Fruit fly (Drosophila melanogaster) whole organism, embryonic: ENCODE measurements around the gene Prp39.

Experiments used
- Aef1 ChIP-seq: fragments of 200-800 bp; sonication (Bioruptor generic); IDR thresholded peaks from 3 replicates; pipeline ENCODE4 v1.3.6; 2022; ENCODE audit warnings: missing biosample characterization, missing genetic modification characterization
- Atf3 ChIP-seq: fragments of 200-800 bp; sonication (Bioruptor generic); optimal IDR thresholded peaks from 3 replicates; lab custom pipeline; 2016; ENCODE audit warnings: missing biosample characterization, missing genetic modification characterization
- B-H1 ChIP-seq: fragments of 200-800 bp; sonication (Bioruptor generic); IDR thresholded peaks from 3 replicates; pipeline ENCODE4 v1.3.6; 2022; ENCODE audit warnings: missing biosample characterization, missing genetic modification characterization
- CG11456 ChIP-seq: fragments of 200-800 bp; sonication (Bioruptor generic); IDR thresholded peaks from 3 replicates; pipeline ENCODE4 v1.3.6; 2022; ENCODE audit warnings: missing biosample characterization, missing genetic modification characterization
- CG12071 ChIP-seq: fragments of 200-800 bp; sonication (Bioruptor generic); optimal IDR thresholded peaks from 3 replicates; lab custom pipeline; 2018; ENCODE audit warnings: missing biosample characterization, mild to moderate bottlenecking, missing genetic modification characterization
- CG15514 ChIP-seq: fragments of 200-800 bp; sonication (Bioruptor generic); optimal IDR thresholded peaks from 3 replicates; lab custom pipeline; 2017; ENCODE audit warnings: missing biosample characterization, missing genetic modification characterization, mild to moderate bottlenecking, moderate library complexity, missing genetic modification reagents
- CG16815 ChIP-seq: fragments of 200-800 bp; sonication (Bioruptor generic); optimal IDR thresholded peaks from 3 replicates; lab custom pipeline; 2017; ENCODE audit warnings: missing biosample characterization, mild to moderate bottlenecking, missing genetic modification characterization
- CG1832 ChIP-seq: fragments of 200-800 bp; sonication (Bioruptor generic); optimal IDR thresholded peaks from 2 replicates; lab custom pipeline; 2017; ENCODE audit warnings: missing biosample characterization, mild to moderate bottlenecking, missing genetic modification characterization, inconsistent platforms
- CG18764 ChIP-seq: fragments of 200-800 bp; sonication (Bioruptor generic); optimal IDR thresholded peaks from 3 replicates; lab custom pipeline; 2016; ENCODE audit warnings: missing biosample characterization, missing genetic modification characterization
- CG2199 ChIP-seq: fragments of 200-800 bp; sonication (Bioruptor generic); IDR thresholded peaks from 3 replicates; pipeline ENCODE4 v1.3.6; 2022; ENCODE audit warnings: missing biosample characterization, missing genetic modification characterization
- CG32767 ChIP-seq: fragments of 200-800 bp; sonication (Bioruptor generic); IDR thresholded peaks from 2 replicates; pipeline ENCODE4 v1.3.6; 2022; ENCODE audit warnings: missing biosample characterization, missing genetic modification characterization
- CG33213 ChIP-seq: fragments of 200-800 bp; sonication (Bioruptor generic); optimal IDR thresholded peaks from 3 replicates; lab custom pipeline; 2016; ENCODE audit warnings: missing biosample characterization, missing genetic modification characterization
- CG4360 ChIP-seq: fragments of 200-800 bp; sonication (Bioruptor generic); IDR thresholded peaks from 2 replicates; pipeline ENCODE4 v1.3.6; 2022; ENCODE audit warnings: missing biosample characterization, missing genetic modification characterization
- CG43689 ChIP-seq: fragments of 200-800 bp; sonication (Bioruptor generic); IDR thresholded peaks from 2 replicates; pipeline ENCODE4 v1.3.6; 2022; ENCODE audit warnings: missing biosample characterization, missing genetic modification characterization
- CG4424 ChIP-seq: fragments of 200-800 bp; sonication (Bioruptor generic); optimal IDR thresholded peaks from 3 replicates; lab custom pipeline; 2016; ENCODE audit warnings: missing biosample characterization, missing genetic modification characterization
- CG8478 ChIP-seq: fragments of >200 bp; optimal IDR thresholded peaks from 2 replicates; lab custom pipeline; 2018
- Deaf1 ChIP-seq: fragments of 200-800 bp; optimal IDR thresholded peaks from 3 replicates; lab custom pipeline; 2019; ENCODE audit warnings: missing biosample characterization, mild to moderate bottlenecking, missing genetic modification characterization, moderate library complexity
- Dll ChIP-seq: fragments of 200-800 bp; sonication (Bioruptor generic); IDR thresholded peaks from 4 replicates; pipeline ENCODE4 v1.3.6; 2022; ENCODE audit warnings: missing biosample characterization, missing genetic modification characterization; ENCODE audit not compliant: partially characterized antibody
- Drgx ChIP-seq: fragments of 200-800 bp; sonication (Bioruptor generic); IDR thresholded peaks from 2 replicates; pipeline ENCODE4 v1.3.6; 2022; ENCODE audit warnings: missing biosample characterization, missing genetic modification characterization
- Kr ChIP-seq: fragments of 200-800 bp; sonication (Bioruptor generic); optimal IDR thresholded peaks from 2 replicates; lab custom pipeline; 2017; ENCODE audit warnings: missing biosample characterization, mild to moderate bottlenecking, missing genetic modification characterization
- Mad ChIP-seq: fragments of 200-800 bp; sonication (Bioruptor generic); optimal IDR thresholded peaks from 2 replicates; lab custom pipeline; 2016; ENCODE audit warnings: missing biosample characterization, missing genetic modification characterization
- Max ChIP-seq: fragments of 200-800 bp; sonication (Bioruptor generic); optimal IDR thresholded peaks from 2 replicates; lab custom pipeline; 2016; ENCODE audit warnings: missing biosample characterization, mild to moderate bottlenecking, missing genetic modification characterization
- NK7.1 ChIP-seq: fragments of 200-800 bp; sonication (Bioruptor generic); optimal IDR thresholded peaks from 3 replicates; lab custom pipeline; 2016; ENCODE audit warnings: missing biosample characterization, missing genetic modification characterization
- Neu2 ChIP-seq: fragments of 200-800 bp; sonication (Bioruptor generic); optimal IDR thresholded peaks from 3 replicates; lab custom pipeline; 2016; ENCODE audit warnings: missing biosample characterization, missing genetic modification characterization, borderline replicate concordance
- Poxn ChIP-seq: fragments of 200-800 bp; sonication (Bioruptor generic); IDR thresholded peaks from 2 replicates; pipeline ENCODE4 v1.3.6; 2022; ENCODE audit warnings: missing biosample characterization, missing genetic modification characterization
- Spps ChIP-seq: fragments of 200-800 bp; sonication (Bioruptor generic); optimal IDR thresholded peaks from 2 replicates; lab custom pipeline; 2018; ENCODE audit warnings: missing biosample characterization, mild to moderate bottlenecking, missing genetic modification characterization
- Sry-δ ChIP-seq: fragments of 200-800 bp; sonication (Bioruptor generic); optimal IDR thresholded peaks from 2 replicates; lab custom pipeline; 2016; ENCODE audit warnings: missing biosample characterization, missing genetic modification characterization
- Vsx1 ChIP-seq: fragments of 200-800 bp; sonication (Bioruptor generic); optimal IDR thresholded peaks from 2 replicates; lab custom pipeline; 2017; ENCODE audit warnings: missing biosample characterization, mild to moderate bottlenecking, missing genetic modification characterization, missing genetic modification reagents
- Xbp1 ChIP-seq: fragments of 200-800 bp; sonication (Bioruptor generic); optimal IDR thresholded peaks from 3 replicates; lab custom pipeline; 2016; ENCODE audit warnings: missing biosample characterization, mild to moderate bottlenecking, missing genetic modification characterization
- abd-A ChIP-seq: fragments of 200-800 bp; sonication (Bioruptor generic); optimal IDR thresholded peaks from 3 replicates; lab custom pipeline; 2019; ENCODE audit warnings: missing biosample characterization, mild to moderate bottlenecking, missing genetic modification characterization, moderate library complexity
- aop ChIP-seq: fragments of 200-800 bp; sonication (Bioruptor generic); IDR thresholded peaks from 2 replicates; pipeline ENCODE4 v1.3.6; 2022; ENCODE audit warnings: missing biosample characterization, missing genetic modification characterization
- chif ChIP-seq, 2 experiments: fragments of 200-800 bp; sonication (Bioruptor generic); optimal IDR thresholded peaks; 3 replicates each; lab custom pipeline; 2016; ENCODE audit warnings: missing biosample characterization in 2 of 2, missing genetic modification characterization in 2 of 2
- corto ChIP-seq: fragments of 200-800 bp; sonication (Bioruptor generic); optimal IDR thresholded peaks from 2 replicates; lab custom pipeline; 2016; ENCODE audit warnings: missing biosample characterization, mild to moderate bottlenecking, missing genetic modification characterization, moderate library complexity
- crc ChIP-seq: fragments of 200-800 bp; sonication (Bioruptor generic); optimal IDR thresholded peaks from 2 replicates; lab custom pipeline; 2016; ENCODE audit warnings: missing biosample characterization, missing genetic modification characterization
- dpn ChIP-seq, 2 experiments: fragments of 200-800 bp; sonication (Bioruptor generic); optimal IDR thresholded peaks; 3 replicates each; lab custom pipeline; 2016; ENCODE audit warnings: missing biosample characterization in 2 of 2, missing genetic modification characterization in 2 of 2
- eyg ChIP-seq: fragments of 200-800 bp; sonication (Bioruptor generic); optimal IDR thresholded peaks from 3 replicates; lab custom pipeline; 2016; ENCODE audit warnings: missing biosample characterization, missing genetic modification characterization
- fd3F ChIP-seq: fragments of 200-800 bp; sonication (Bioruptor generic); optimal IDR thresholded peaks from 2 replicates; lab custom pipeline; 2018; ENCODE audit warnings: missing biosample characterization, mild to moderate bottlenecking, missing genetic modification characterization, moderate library complexity
- gcm ChIP-seq: fragments of 200-800 bp; sonication (Bioruptor generic); optimal IDR thresholded peaks from 2 replicates; lab custom pipeline; 2019; ENCODE audit warnings: missing biosample characterization, mild to moderate bottlenecking, missing genetic modification characterization, moderate library complexity
- gt ChIP-seq: fragments of 200-800 bp; sonication (Bioruptor generic); IDR thresholded peaks from 2 replicates; pipeline ENCODE4 v1.3.6; 2022; ENCODE audit warnings: missing biosample characterization, missing genetic modification characterization
- jumu ChIP-seq: fragments of 200-800 bp; sonication (Bioruptor generic); optimal IDR thresholded peaks from 3 replicates; lab custom pipeline; 2016; ENCODE audit warnings: missing biosample characterization, missing genetic modification characterization
- ken ChIP-seq: fragments of 200-800 bp; sonication (Bioruptor generic); IDR thresholded peaks from 3 replicates; pipeline ENCODE4 v1.3.6; 2022; ENCODE audit warnings: missing biosample characterization, missing genetic modification characterization
- kni ChIP-seq: fragments of 200-800 bp; sonication (Bioruptor generic); optimal IDR thresholded peaks from 3 replicates; lab custom pipeline; 2017; ENCODE audit warnings: mild to moderate bottlenecking, missing biosample characterization, missing genetic modification reagents, missing genetic modification characterization
- lbe ChIP-seq: fragments of 200-800 bp; sonication (Bioruptor generic); optimal IDR thresholded peaks from 2 replicates; lab custom pipeline; 2016; ENCODE audit warnings: missing biosample characterization, mild to moderate bottlenecking, missing genetic modification characterization
- nerfin-1 ChIP-seq: fragments of 200-800 bp; sonication (Bioruptor generic); optimal IDR thresholded peaks from 3 replicates; lab custom pipeline; 2019; ENCODE audit warnings: missing biosample characterization, mild to moderate bottlenecking, missing genetic modification characterization, moderate library complexity
- nerfin-2 ChIP-seq: fragments of 200-800 bp; sonication (Bioruptor generic); IDR thresholded peaks from 2 replicates; pipeline ENCODE4 v1.3.6; 2022; ENCODE audit warnings: missing biosample characterization, missing genetic modification characterization; ENCODE audit not compliant: partially characterized antibody
- prd ChIP-seq, 3 experiments: fragments of >200 bp in 2 of 3; fragments of 200-800 bp in 1 of 3; sonication (Bioruptor generic) in 1 of 3; optimal IDR thresholded peaks in 2 of 3; IDR thresholded peaks in 1 of 3; 2 replicates in 2 of 3; 3 replicates in 1 of 3; pipeline versions ENCODE4 v1.3.6 to Lab custom; 2017 to 2022; ENCODE audit warnings: missing biosample characterization in 1 of 3, missing genetic modification characterization in 1 of 3
- rib ChIP-seq: fragments of 200-800 bp; sonication (Bioruptor generic); IDR thresholded peaks from 2 replicates; pipeline ENCODE4 v1.3.6; 2022; ENCODE audit warnings: missing biosample characterization, missing genetic modification characterization
- sens ChIP-seq: fragments of 200-800 bp; sonication (Bioruptor generic); peaks from one replicate; lab custom pipeline; 2016; ENCODE audit warnings: missing biosample characterization, missing genetic modification characterization
- slp2 ChIP-seq: fragments of 200-800 bp; sonication (Bioruptor generic); optimal IDR thresholded peaks from 2 replicates; lab custom pipeline; 2016; ENCODE audit warnings: missing biosample characterization, missing genetic modification characterization
- z ChIP-seq: fragments of 200-800 bp; sonication (Bioruptor generic); IDR thresholded peaks from 3 replicates; pipeline ENCODE4 v1.3.6; 2022; ENCODE audit warnings: missing biosample characterization, missing genetic modification characterization
- zfh2 ChIP-seq: fragments of 200-800 bp; sonication (Bioruptor generic); optimal IDR thresholded peaks from 2 replicates; lab custom pipeline; 2016; ENCODE audit warnings: missing biosample characterization, missing genetic modification characterization

Gene Prp39

DNA sequence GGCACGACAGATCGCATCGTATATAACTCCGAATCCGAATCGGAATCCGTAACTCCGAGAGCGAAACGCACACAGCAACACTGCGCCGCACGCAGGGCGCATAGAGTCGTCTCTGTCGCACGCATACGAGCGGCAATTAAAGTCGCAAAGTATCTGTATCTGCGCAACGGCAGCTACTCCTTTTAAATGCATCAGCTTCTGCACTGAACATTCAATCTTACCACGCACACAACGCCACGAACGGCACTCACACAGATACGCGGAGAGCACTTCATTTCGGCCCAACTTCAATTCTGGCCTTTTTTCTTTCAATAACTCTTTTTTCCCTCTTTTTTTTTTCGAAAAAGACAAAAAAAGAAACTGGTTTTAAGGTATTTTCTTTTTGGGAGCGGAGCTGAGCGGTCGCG is 46.3 kb downstream of the Prp39 start (continued):
- peak; percentile 84 for TF ChIP-seq CG2199 (GFP tag; lab: Robert Waterston, UW)
- TF ChIP-seq CG4360 (GFP tag; lab: Robert Waterston, UW) = no peak
- peak; percentile 87 for TF ChIP-seq CG4424 (GFP tag; lab: Kevin White, UChicago)
- TF ChIP-seq NK7.1 (GFP tag; lab: Kevin White, UChicago) = no peak
- no peak for TF ChIP-seq CG12071 (GFP tag; lab: Kevin White, UChicago)
- TF ChIP-seq fd3F (GFP tag; lab: Kevin White, UChicago) = no peak
- TF ChIP-seq corto (GFP tag; lab: Kevin White, UChicago) = peak; percentile 68
- no peak for TF ChIP-seq dpn (GFP tag; optimal IDR thresholded peaks at IDR 0.05; lab: Kevin White, UChicago)
- no peak for TF ChIP-seq CG15514 (GFP tag; lab: Kevin White, UChicago)
- no peak for TF ChIP-seq CG43689 (GFP tag; lab: Robert Waterston, UW)
- TF ChIP-seq Vsx1 = no peak
- TF ChIP-seq prd (optimal IDR thresholded peaks at IDR 0.05; lab: Kevin White, UChicago) = no peak
- no peak for TF ChIP-seq prd (GFP tag; IDR thresholded peaks at IDR 0.05; lab: Robert Waterston, UW)
- TF ChIP-seq lbe (GFP tag; lab: Kevin White, UChicago) = peak; percentile 26
- peak; percentile 71 for TF ChIP-seq Kr (GFP tag; lab: Kevin White, UChicago)
- TF ChIP-seq jumu (GFP tag; lab: Kevin White, UChicago) = no peak
- TF ChIP-seq kni (GFP tag; lab: Kevin White, UChicago) = peak; percentile 8
- peak; percentile 50 for TF ChIP-seq CG8478 (lab: Kevin White, UChicago)
- no peak for TF ChIP-seq Max (GFP tag; lab: Kevin White, UChicago)
- TF ChIP-seq Deaf1 (tag; lab: Kevin White, UChicago) = peak; percentile 69
- TF ChIP-seq aop (GFP tag; lab: Robert Waterston, UW) = no peak
- no peak for TF ChIP-seq CG11456 (GFP tag; lab: Robert Waterston, UW)
- TF ChIP-seq Aef1 = no peak
- peak; percentile 72 for TF ChIP-seq CG1832 (GFP tag; lab: Kevin White, UChicago)
- TF ChIP-seq crc (GFP tag; lab: Kevin White, UChicago) = no peak
- no peak for TF ChIP-seq zfh2 (GFP tag; lab: Kevin White, UChicago)
- TF ChIP-seq CG18764 = no peak
- TF ChIP-seq Spps (tag; lab: Kevin White, UChicago) = no peak
- no peak for TF ChIP-seq Neu2
- no peak for TF ChIP-seq nerfin-2 (GFP tag; lab: Robert Waterston, UW)
- no peak for TF ChIP-seq Atf3
- 0 out of 2 replicates have a peak, but pooled peaks have one; percentile 38 for TF ChIP-seq CG32767 (GFP tag; lab: Robert Waterston, UW)
- TF ChIP-seq Drgx = peak; percentile 78
- TF ChIP-seq gcm = no peak
- TF ChIP-seq Dll (GFP tag; lab: Robert Waterston, UW) = peak; percentile 10; the same call in 1 of the 4 replicates
- TF ChIP-seq Poxn (GFP tag; lab: Robert Waterston, UW) = no peak
- TF ChIP-seq Xbp1 (GFP tag; lab: Kevin White, UChicago) = no peak
- TF ChIP-seq abd-A (tag; lab: Kevin White, UChicago) = peak; percentile 43
- TF ChIP-seq nerfin-1 (tag; lab: Kevin White, UChicago) = no peak
- TF ChIP-seq Sry-δ (GFP tag; lab: Kevin White, UChicago) = no peak
- no peak for TF ChIP-seq ken (GFP tag; lab: Robert Waterston, UW)
- TF ChIP-seq slp2 (GFP tag; lab: Kevin White, UChicago) = no peak
- peak; percentile 69 for TF ChIP-seq sens (GFP tag; lab: Kevin White, UChicago)
- no peak for TF ChIP-seq gt (GFP tag; lab: Robert Waterston, UW)
- peak; percentile 35; the same call in 1 of the 2 replicates for TF ChIP-seq rib (GFP tag; lab: Robert Waterston, UW)
- no peak for TF ChIP-seq chif (GFP tag; optimal IDR thresholded peaks at IDR 0.05; lab: Kevin White, UChicago)
- TF ChIP-seq z (GFP tag; lab: Robert Waterston, UW) = peak; percentile 44; the same call in 1 of the 3 replicates
- TF ChIP-seq B-H1 (GFP tag; lab: Robert Waterston, UW) = no peak
- TF ChIP-seq CG33213 (GFP tag; lab: Kevin White, UChicago) = no peak
- no peak for TF ChIP-seq CG16815 (GFP tag; lab: Kevin White, UChicago)
- no peak for TF ChIP-seq eyg (GFP tag; lab: Kevin White, UChicago)
- TF ChIP-seq Mad = no peak
